Worm (Caenorhabditis elegans) whole organism, L4 larva: Measurements from ENCODE around the gene F38A1.15.

Source experiments
- ZK546.5 ChIP-seq, 2 experiments: sonication (generic microtip); optimal IDR thresholded peaks; 2 replicates each; lab custom pipeline; 2017; ENCODE audit warnings: missing biosample characterization in 2 of 2, missing genetic modification characterization in 2 of 2
- aly-2 ChIP-seq: sonication (generic microtip); optimal IDR thresholded peaks from 2 replicates; lab custom pipeline; 2018; ENCODE audit warnings: missing biosample characterization, missing genetic modification characterization
- ces-1 ChIP-seq: fragments of 150-350 bp; sonication (generic microtip); optimal IDR thresholded peaks from 4 replicates; lab custom pipeline; 2014; ENCODE audit warnings: missing biosample characterization, missing genetic modification reagents, missing genetic modification characterization
- jun-1 ChIP-seq: fragments of 150-350 bp; optimal IDR thresholded peaks from 2 replicates; lab custom pipeline; 2014; ENCODE audit warnings: missing biosample characterization, missing genetic modification reagents, missing genetic modification characterization
- madf-9 ChIP-seq: fragments of 200-800 bp; sonication (Bioruptor generic); conservative IDR thresholded peaks from 2 replicates; pipeline ENCODE4 v1.3.6; 2022; ENCODE audit warnings: missing genetic modification reagents, missing genetic modification characterization, missing compliant biosample characterization
- nhr-77 ChIP-seq: fragments of 150-350 bp; optimal IDR thresholded peaks from 2 replicates; lab custom pipeline; 2014; ENCODE audit warnings: missing biosample characterization, missing genetic modification characterization
- tag-97 ChIP-seq: fragments of 200-800 bp; sonication (Bioruptor generic); IDR thresholded peaks from 2 replicates; pipeline ENCODE4 v1.3.6; 2022; ENCODE audit warnings: missing genetic modification characterization, missing compliant biosample characterization

DNA sequence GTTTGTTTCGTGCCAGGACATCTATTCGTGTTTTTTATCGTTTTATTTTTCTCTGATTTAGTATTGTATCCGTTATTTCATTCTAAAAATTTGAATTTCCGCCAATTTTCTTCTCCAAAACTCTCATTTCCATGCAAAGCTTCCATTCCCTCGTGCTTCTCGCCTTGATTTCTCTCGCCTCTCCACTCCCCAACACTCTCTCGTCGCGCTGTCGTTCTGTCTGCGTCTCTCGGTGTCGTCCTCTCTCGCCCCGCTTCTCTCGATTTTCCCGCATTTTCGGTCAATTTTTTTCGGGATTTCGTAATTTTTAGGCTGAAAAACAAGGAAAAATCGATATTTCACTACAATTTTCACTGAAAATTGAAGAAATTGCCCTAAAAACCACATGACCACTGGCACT is 31.4 kb upstream of the F38A1.15 start, which contains the start of gene C09E9.1:
- TF ChIP-seq nhr-77 (tag; lab: Kevin White, UChicago), result no peak
- TF ChIP-seq madf-9, result no peak
- no peak for TF ChIP-seq ZK546.5 (tag; optimal IDR thresholded peaks at IDR 0.05; lab: Kevin White, UChicago)
- no peak for TF ChIP-seq jun-1 (tag; lab: Kevin White, UChicago)
- TF ChIP-seq tag-97 (GFP tag; lab: Robert Waterston, UW), result no peak
- no peak for TF ChIP-seq aly-2 (tag; lab: Kevin White, UChicago)
- no peak for TF ChIP-seq ces-1
